Fruit fly (Drosophila melanogaster): ENCODE results near the gene dbe.

Gene dbe

dm6 chr2L:842873-843272 is 26.8 kb downstream of the dbe start:
- TF ChIP-seq D1 (tag; optimal IDR thresholded peaks at IDR 0.05) (no peak), EcR (GFP tag; optimal IDR thresholded peaks at IDR 0.05) (peak; percentile 65)

- TF ChIP-seq CG9948 (tag; optimal IDR thresholded peaks at IDR 0.05) = peak; percentile 93
- TF ChIP-seq CG10348 (GFP tag; IDR thresholded peaks at IDR 0.05) = 0 out of 2 replicates have a peak, but pooled peaks have one; percentile 22
- TF ChIP-seq Pif1A (GFP tag; optimal IDR thresholded peaks at IDR 0.05) = peak; percentile 94
- peak; percentile 94 for TF ChIP-seq CG34367 (tag; optimal IDR thresholded peaks at IDR 0.05)
- peak; percentile 96 for TF ChIP-seq fd96Ca (GFP tag; IDR thresholded peaks at IDR 0.05)
- peak; percentile 95 for TF ChIP-seq CG8159 (tag; optimal IDR thresholded peaks at IDR 0.05)
- TF ChIP-seq EcR (GFP tag; optimal IDR thresholded peaks at IDR 0.05) = peak; percentile 88
- TF ChIP-seq Pif1B (GFP tag; optimal IDR thresholded peaks at IDR 0.05) = peak; percentile 95
- TF ChIP-seq D1 (tag; optimal IDR thresholded peaks at IDR 0.05) = peak; percentile 78
- peak; percentile 96 for TF ChIP-seq CG14655 (GFP tag; optimal IDR thresholded peaks at IDR 0.05)
- peak; percentile 95 for TF ChIP-seq rn (GFP tag; IDR thresholded peaks at IDR 0.05)
- TF ChIP-seq CG15710 (tag; optimal IDR thresholded peaks at IDR 0.05) = peak; percentile 96
- TF ChIP-seq Ets98B (GFP tag; IDR thresholded peaks at IDR 0.05) = peak; percentile 96
- peak; percentile 96 for TF ChIP-seq CG12605 (GFP tag; IDR thresholded peaks at IDR 0.05)
- TF ChIP-seq CG32121 (GFP tag; IDR thresholded peaks at IDR 0.05) = peak; percentile 95
- TF ChIP-seq CG13204 (GFP tag; optimal IDR thresholded peaks at IDR 0.05) = no peak
- TF ChIP-seq CG8301 (tag; optimal IDR thresholded peaks at IDR 0.05) = peak; percentile 93
- peak; percentile 98 for TF ChIP-seq CG4496 (GFP tag; IDR thresholded peaks at IDR 0.05)
- peak; percentile 97 for TF ChIP-seq Snoo (tag; optimal IDR thresholded peaks at IDR 0.05)
- TF ChIP-seq CG17806 (tag; optimal IDR thresholded peaks at IDR 0.05) = peak; percentile 94
- peak; percentile 93 for TF ChIP-seq gl (tag; optimal IDR thresholded peaks at IDR 0.05)
Measured at dm6 chr2L:841708-842107, 27.9 kb downstream of the dbe start.

dm6 chr2L:840716-841115 is 28.9 kb downstream of the dbe start:
- TF ChIP-seq CG15710 (tag; optimal IDR thresholded peaks at IDR 0.05) (no peak), EcR (GFP tag; optimal IDR thresholded peaks at IDR 0.05) (no peak), fd96Ca (GFP tag; IDR thresholded peaks at IDR 0.05) (no peak), Pif1B (GFP tag; optimal IDR thresholded peaks at IDR 0.05) (no peak), CG12605 (GFP tag; IDR thresholded peaks at IDR 0.05) (0 out of 2 replicates have a peak, but pooled peaks have one; percentile 45), rn (GFP tag; IDR thresholded peaks at IDR 0.05) (no peak), Snoo (tag; optimal IDR thresholded peaks at IDR 0.05) (no peak), Pif1A (GFP tag; optimal IDR thresholded peaks at IDR 0.05) (no peak), CG14655 (GFP tag; optimal IDR thresholded peaks at IDR 0.05) (no peak), D1 (tag; optimal IDR thresholded peaks at IDR 0.05) (no peak), CG34367 (tag; optimal IDR thresholded peaks at IDR 0.05) (no peak), CG17806 (tag; optimal IDR thresholded peaks at IDR 0.05) (no peak), CG9948 (tag; optimal IDR thresholded peaks at IDR 0.05) (no peak), CG8301 (tag; optimal IDR thresholded peaks at IDR 0.05) (no peak), CG32121 (GFP tag; IDR thresholded peaks at IDR 0.05) (peak; percentile 35; the same call in 1 of the 2 replicates), CG13204 (GFP tag; optimal IDR thresholded peaks at IDR 0.05) (peak; percentile 25), CG4496 (GFP tag; IDR thresholded peaks at IDR 0.05) (no peak), CG8159 (tag; optimal IDR thresholded peaks at IDR 0.05) (no peak), CG10348 (GFP tag; IDR thresholded peaks at IDR 0.05) (no peak), Ets98B (GFP tag; IDR thresholded peaks at IDR 0.05) (peak; percentile 36; the same call in 1 of the 2 replicates), gl (tag; optimal IDR thresholded peaks at IDR 0.05) (no peak)

- TF ChIP-seq EcR (GFP tag; optimal IDR thresholded peaks at IDR 0.05) (peak; percentile 69), gl (tag; optimal IDR thresholded peaks at IDR 0.05) (peak; percentile 24), fd96Ca (GFP tag; IDR thresholded peaks at IDR 0.05) (no peak)
Measured at dm6 chr2L:840022-840421, 29.6 kb downstream of the dbe start.

dm6 chr2L:838786-839185 is 30.9 kb downstream of the dbe start:
- TF ChIP-seq CG14655 (GFP tag; optimal IDR thresholded peaks at IDR 0.05) (no peak), Pif1B (GFP tag; optimal IDR thresholded peaks at IDR 0.05) (no peak), gl (tag; optimal IDR thresholded peaks at IDR 0.05) (no peak), CG15710 (tag; optimal IDR thresholded peaks at IDR 0.05) (no peak), CG8159 (tag; optimal IDR thresholded peaks at IDR 0.05) (no peak), fd96Ca (GFP tag; IDR thresholded peaks at IDR 0.05) (no peak), D1 (tag; optimal IDR thresholded peaks at IDR 0.05) (no peak), CG9948 (tag; optimal IDR thresholded peaks at IDR 0.05) (no peak)

DNA sequence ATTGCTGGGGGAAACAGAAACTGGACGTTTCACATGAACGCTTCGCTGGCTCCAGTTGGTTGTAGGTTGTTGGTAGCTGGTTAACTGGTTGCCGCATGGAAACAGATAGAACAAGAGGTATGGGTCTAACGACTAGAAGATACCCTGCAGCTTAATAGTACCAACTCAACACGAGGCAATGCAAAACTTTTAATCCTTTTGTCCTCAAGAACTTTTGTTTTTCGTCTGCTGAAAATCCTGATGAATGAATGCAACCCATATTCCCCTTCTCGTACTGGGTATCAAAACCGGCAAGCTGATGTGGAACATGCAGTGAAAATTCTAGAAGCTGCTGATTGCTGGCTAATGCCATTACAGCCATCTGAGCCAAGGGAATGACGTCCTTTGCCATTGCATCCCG is 31.7 kb downstream of the dbe start:
- TF ChIP-seq Pif1B (GFP tag; optimal IDR thresholded peaks at IDR 0.05) (no peak), CG8301 (tag; optimal IDR thresholded peaks at IDR 0.05) (peak; percentile 88), CG14655 (GFP tag; optimal IDR thresholded peaks at IDR 0.05) (peak; percentile 89), CG8159 (tag; optimal IDR thresholded peaks at IDR 0.05) (no peak), Snoo (tag; optimal IDR thresholded peaks at IDR 0.05) (peak; percentile 5), EcR (GFP tag; optimal IDR thresholded peaks at IDR 0.05) (no peak), CG4496 (GFP tag; IDR thresholded peaks at IDR 0.05) (peak; percentile 87), CG9948 (tag; optimal IDR thresholded peaks at IDR 0.05) (peak; percentile 75), CG12605 (GFP tag; IDR thresholded peaks at IDR 0.05) (peak; percentile 74), CG13204 (GFP tag; optimal IDR thresholded peaks at IDR 0.05) (no peak), Ets98B (GFP tag; IDR thresholded peaks at IDR 0.05) (peak; percentile 84), gl (tag; optimal IDR thresholded peaks at IDR 0.05) (no peak), CG15710 (tag; optimal IDR thresholded peaks at IDR 0.05) (peak; percentile 84), CG34367 (tag; optimal IDR thresholded peaks at IDR 0.05) (peak; percentile 44), CG32121 (GFP tag; IDR thresholded peaks at IDR 0.05) (peak; percentile 77), D1 (tag; optimal IDR thresholded peaks at IDR 0.05) (no peak), fd96Ca (GFP tag; IDR thresholded peaks at IDR 0.05) (peak; percentile 92), CG17806 (tag; optimal IDR thresholded peaks at IDR 0.05) (peak; percentile 54), CG10348 (GFP tag; IDR thresholded peaks at IDR 0.05) (peak; percentile 83), rn (GFP tag; IDR thresholded peaks at IDR 0.05) (peak; percentile 57)

Measured in whole organism, pupa.